Worm (Caenorhabditis elegans) whole organism, L2 larva: Measurements from ENCODE around the gene dsl-4.

Experiments used
- C34F6.9 ChIP-seq: fragments of 150-350 bp; optimal IDR thresholded peaks from 2 replicates; lab custom pipeline; 2014; ENCODE audit warnings: missing biosample characterization, missing genetic modification characterization
- R02D3.7 ChIP-seq: fragments of 150-350 bp; optimal IDR thresholded peaks from 2 replicates; lab custom pipeline; 2014; ENCODE audit warnings: missing biosample characterization, missing genetic modification characterization
- Y55F3AM.14 ChIP-seq: fragments of 200-800 bp; sonication (Bioruptor generic); optimal IDR thresholded peaks from 2 replicates; lab custom pipeline; 2018; ENCODE audit warnings: mild to moderate bottlenecking, missing genetic modification characterization, missing compliant biosample characterization
- ZK546.5 ChIP-seq: sonication (generic microtip); optimal IDR thresholded peaks from 2 replicates; lab custom pipeline; 2017; ENCODE audit warnings: missing biosample characterization, missing genetic modification characterization
- alr-1 ChIP-seq: fragments of 150-350 bp; optimal IDR thresholded peaks from 2 replicates; lab custom pipeline; 2014; ENCODE audit warnings: missing biosample characterization, missing genetic modification characterization
- aly-2 ChIP-seq: fragments of 150-350 bp; optimal IDR thresholded peaks from 2 replicates; lab custom pipeline; 2014; ENCODE audit warnings: missing biosample characterization, missing genetic modification characterization
- ama-1 ChIP-seq: fragments of 150-350 bp; optimal IDR thresholded peaks from 2 replicates; lab custom pipeline; 2018; ENCODE audit warnings: inconsistent platforms
- blmp-1 ChIP-seq: sonication (generic microtip); optimal IDR thresholded peaks from 2 replicates; lab custom pipeline; 2017; ENCODE audit warnings: missing genetic modification characterization, mild to moderate bottlenecking, missing compliant biosample characterization, antibody characterized with exemption, moderate library complexity; ENCODE audit not compliant: insufficient read depth
- ceh-16 ChIP-seq: fragments of 150-350 bp; optimal IDR thresholded peaks from 2 replicates; lab custom pipeline; 2014; ENCODE audit warnings: missing biosample characterization, missing genetic modification characterization
- ceh-82 ChIP-seq: fragments of 150-350 bp; optimal IDR thresholded peaks from 2 replicates; lab custom pipeline; 2014; ENCODE audit warnings: missing biosample characterization, missing genetic modification characterization
- crh-2 ChIP-seq: sonication (generic microtip); optimal IDR thresholded peaks from 2 replicates; lab custom pipeline; 2017; ENCODE audit warnings: missing biosample characterization, missing genetic modification characterization
- egl-27 ChIP-seq: sonication (generic microtip); optimal IDR thresholded peaks from 3 replicates; lab custom pipeline; 2017; ENCODE audit warnings: missing biosample characterization, missing genetic modification reagents, missing genetic modification characterization
- elt-1 ChIP-seq: fragments of 150-350 bp; optimal IDR thresholded peaks from 2 replicates; lab custom pipeline; 2014; ENCODE audit warnings: missing biosample characterization, missing genetic modification characterization
- elt-3 ChIP-seq: sonication (generic microtip); optimal IDR thresholded peaks from 2 replicates; lab custom pipeline; 2017; ENCODE audit warnings: missing biosample characterization, missing genetic modification characterization
- fos-1 ChIP-seq: fragments of 150-350 bp; optimal IDR thresholded peaks from 2 replicates; lab custom pipeline; 2014; ENCODE audit warnings: missing biosample characterization, missing genetic modification characterization
- gmeb-1 ChIP-seq: fragments of 150-350 bp; optimal IDR thresholded peaks from 2 replicates; lab custom pipeline; 2014; ENCODE audit warnings: missing biosample characterization, missing genetic modification characterization
- lin-11 ChIP-seq: fragments of 150-350 bp; sonication (generic microtip); optimal IDR thresholded peaks from 2 replicates; lab custom pipeline; 2014; ENCODE audit warnings: missing biosample characterization, missing genetic modification characterization, inconsistent platforms, mixed read lengths
- lin-13 ChIP-seq: fragments of 150-350 bp; optimal IDR thresholded peaks from 2 replicates; lab custom pipeline; 2014; ENCODE audit warnings: missing biosample characterization, missing genetic modification reagents, missing genetic modification characterization
- lin-39 ChIP-seq: fragments of 150-350 bp; optimal IDR thresholded peaks from 2 replicates; lab custom pipeline; 2014; ENCODE audit warnings: missing biosample characterization, missing genetic modification reagents, missing genetic modification characterization
- lsy-2 ChIP-seq, 2 experiments: fragments of 150-350 bp in 1 of 2; sonication (generic microtip) in 1 of 2; optimal IDR thresholded peaks; 2 replicates each; lab custom pipeline; 2014 to 2017; ENCODE audit warnings: missing biosample characterization in 2 of 2, missing genetic modification characterization in 2 of 2
- mab-5 ChIP-seq: fragments of 150-350 bp; optimal IDR thresholded peaks from 2 replicates; lab custom pipeline; 2014; ENCODE audit warnings: missing biosample characterization, missing genetic modification characterization
- mbf-1 ChIP-seq: sonication (generic microtip); optimal IDR thresholded peaks from 2 replicates; lab custom pipeline; 2017; ENCODE audit warnings: missing biosample characterization, missing genetic modification characterization
- mdl-1 ChIP-seq, 2 experiments: fragments of 150-350 bp in 1 of 2; sonication (generic microtip) in 1 of 2; optimal IDR thresholded peaks; 2 replicates each; lab custom pipeline; 2017; ENCODE audit warnings: missing biosample characterization in 2 of 2, missing genetic modification characterization in 2 of 2
- nhr-10 ChIP-seq: sonication (generic microtip); optimal IDR thresholded peaks from 2 replicates; lab custom pipeline; 2017; ENCODE audit warnings: missing biosample characterization, missing genetic modification characterization
- nhr-11 ChIP-seq: fragments of 150-350 bp; optimal IDR thresholded peaks from 2 replicates; lab custom pipeline; 2014; ENCODE audit warnings: missing biosample characterization, missing genetic modification characterization
- nhr-12 ChIP-seq: fragments of 150-350 bp; optimal IDR thresholded peaks from 2 replicates; lab custom pipeline; 2014; ENCODE audit warnings: missing biosample characterization, missing genetic modification characterization
- nhr-129 ChIP-seq: fragments of 150-350 bp; optimal IDR thresholded peaks from 2 replicates; lab custom pipeline; 2014; ENCODE audit warnings: missing biosample characterization, missing genetic modification characterization
- nhr-21 ChIP-seq: fragments of 150-350 bp; optimal IDR thresholded peaks from 2 replicates; lab custom pipeline; 2014; ENCODE audit warnings: missing biosample characterization, missing genetic modification characterization
- nhr-23 ChIP-seq: fragments of 150-350 bp; optimal IDR thresholded peaks from 2 replicates; lab custom pipeline; 2014; ENCODE audit warnings: missing biosample characterization, missing genetic modification reagents, missing genetic modification characterization
- nhr-237 ChIP-seq: fragments of 150-350 bp; optimal IDR thresholded peaks from 2 replicates; lab custom pipeline; 2014; ENCODE audit warnings: missing biosample characterization, missing genetic modification characterization
- nhr-25 ChIP-seq: fragments of 150-350 bp; sonication (generic microtip); optimal IDR thresholded peaks from 3 replicates; lab custom pipeline; 2014; ENCODE audit warnings: missing biosample characterization, missing genetic modification characterization
- nhr-6 ChIP-seq: fragments of 150-350 bp; optimal IDR thresholded peaks from 2 replicates; lab custom pipeline; 2014; ENCODE audit warnings: missing biosample characterization, missing genetic modification characterization
- nhr-77 ChIP-seq: fragments of 150-350 bp; optimal IDR thresholded peaks from 2 replicates; lab custom pipeline; 2014; ENCODE audit warnings: missing biosample characterization, missing genetic modification characterization
- peb-1 ChIP-seq: fragments of 150-350 bp; optimal IDR thresholded peaks from 2 replicates; lab custom pipeline; 2014; ENCODE audit warnings: missing biosample characterization, missing genetic modification characterization
- sem-4 ChIP-seq: fragments of 150-350 bp; optimal IDR thresholded peaks from 2 replicates; lab custom pipeline; 2014; ENCODE audit warnings: missing biosample characterization, missing genetic modification reagents, missing genetic modification characterization
- skn-1 ChIP-seq: sonication (generic microtip); optimal IDR thresholded peaks from 2 replicates; lab custom pipeline; 2017; ENCODE audit warnings: missing biosample characterization, missing genetic modification characterization
- sma-3 ChIP-seq: sonication (generic microtip); optimal IDR thresholded peaks from 2 replicates; lab custom pipeline; 2016; ENCODE audit warnings: missing genetic modification reagents, missing genetic modification characterization, missing compliant biosample characterization
- sma-9 ChIP-seq, 2 experiments: fragments of 150-350 bp in 1 of 2; sonication (generic microtip) in 1 of 2; optimal IDR thresholded peaks; 2 replicates each; lab custom pipeline; 2014 to 2016; ENCODE audit warnings: missing genetic modification characterization in 2 of 2, mild to moderate bottlenecking in 1 of 2, missing biosample characterization in 1 of 2, missing compliant biosample characterization in 1 of 2, missing genetic modification reagents in 1 of 2, moderate library complexity in 1 of 2
- snpc-4 ChIP-seq: fragments of 150-350 bp; optimal IDR thresholded peaks from 2 replicates; lab custom pipeline; 2014; ENCODE audit warnings: missing biosample characterization, missing genetic modification characterization
- unc-39 ChIP-seq: fragments of 150-350 bp; optimal IDR thresholded peaks from 2 replicates; lab custom pipeline; 2014; ENCODE audit warnings: missing biosample characterization, missing genetic modification characterization
- unc-55 ChIP-seq: fragments of 150-350 bp; sonication (generic microtip); optimal IDR thresholded peaks from 3 replicates; lab custom pipeline; 2014; ENCODE audit warnings: missing biosample characterization, missing genetic modification reagents, missing genetic modification characterization
- unc-62 ChIP-seq: fragments of 150-350 bp; optimal IDR thresholded peaks from 2 replicates; lab custom pipeline; 2014; ENCODE audit warnings: missing biosample characterization, missing genetic modification reagents, missing genetic modification characterization
- zag-1 ChIP-seq: fragments of 150-350 bp; optimal IDR thresholded peaks from 2 replicates; lab custom pipeline; 2014; ENCODE audit warnings: missing biosample characterization, missing genetic modification characterization
- ztf-1 ChIP-seq: fragments of 200-800 bp; sonication (Bioruptor generic); conservative IDR thresholded peaks from 2 replicates; pipeline ENCODE4 v1.3.6; 2022; ENCODE audit warnings: missing genetic modification characterization, missing compliant biosample characterization
- ztf-11 ChIP-seq: sonication (generic microtip); optimal IDR thresholded peaks from 2 replicates; lab custom pipeline; 2017; ENCODE audit warnings: missing biosample characterization, missing genetic modification characterization
- ztf-4 ChIP-seq: fragments of 150-350 bp; optimal IDR thresholded peaks from 2 replicates; lab custom pipeline; 2014; ENCODE audit warnings: missing biosample characterization, missing genetic modification characterization

Gene dsl-4

DNA sequence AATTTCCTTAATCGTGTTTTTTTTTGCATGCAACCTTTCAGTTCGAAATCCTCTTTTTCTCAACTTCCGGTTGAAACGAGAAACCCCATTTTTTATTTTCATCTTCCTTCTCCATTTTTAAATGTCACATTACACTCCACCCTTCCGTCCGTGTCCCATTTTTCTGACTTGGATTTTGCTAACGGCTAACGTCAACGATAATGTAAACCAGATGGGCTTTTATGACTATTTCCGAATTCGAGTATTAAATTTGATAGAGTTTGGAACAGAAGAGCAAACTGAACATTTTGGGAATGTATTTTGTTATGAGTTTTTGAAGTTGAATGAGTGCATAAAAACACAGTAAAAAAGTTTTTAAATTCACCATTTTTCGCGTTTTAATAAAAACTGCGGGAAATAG is 34.5 kb upstream of the dsl-4 start:
- TF ChIP-seq alr-1 (tag; lab: Kevin White, UChicago): no peak
- TF ChIP-seq nhr-129: no peak
- no peak for TF ChIP-seq nhr-12 (tag; lab: Kevin White, UChicago)
- TF ChIP-seq ztf-1: no peak
- no peak for TF ChIP-seq elt-1 (tag; lab: Kevin White, UChicago)
- TF ChIP-seq nhr-6: no peak
- TF ChIP-seq sem-4 (tag; lab: Kevin White, UChicago): no peak
- TF ChIP-seq unc-39 (tag; lab: Kevin White, UChicago): no peak
- TF ChIP-seq unc-55 (GFP tag; lab: Kevin White, UChicago): no peak
- no peak for TF ChIP-seq gmeb-1 (tag; lab: Kevin White, UChicago)
- no peak for TF ChIP-seq ceh-82
- no peak for TF ChIP-seq mab-5 (tag; lab: Kevin White, UChicago)
- no peak for TF ChIP-seq R02D3.7 (tag; lab: Kevin White, UChicago)
- no peak for TF ChIP-seq fos-1 (tag; lab: Kevin White, UChicago)
- TF ChIP-seq nhr-21 (tag; lab: Kevin White, UChicago): no peak
- no peak for TF ChIP-seq egl-27 (tag; lab: Kevin White, UChicago)

DNA sequence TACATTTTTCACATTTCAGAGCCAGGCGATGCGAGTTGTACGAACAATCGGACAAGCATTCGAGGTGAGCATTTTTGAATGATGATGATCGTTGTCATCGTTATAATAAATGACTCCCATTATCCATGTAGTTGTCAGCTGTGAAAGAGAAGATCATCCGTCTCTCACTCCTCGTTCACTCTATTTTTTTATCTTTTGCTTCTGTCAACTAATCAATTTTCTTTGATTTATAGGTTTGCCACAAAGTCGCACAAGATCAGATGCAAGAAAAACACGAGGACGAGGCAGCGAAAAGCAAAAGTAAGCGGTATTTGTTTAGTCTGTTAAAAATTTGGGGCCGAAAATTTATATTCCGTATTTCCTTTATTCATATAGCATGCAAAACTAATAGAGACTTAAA is 33.7 kb upstream of the dsl-4 start:
- TF ChIP-seq aly-2 (no peak), sma-9 (GFP tag; optimal IDR thresholded peaks at IDR 0.05; lab: Kevin White, UChicago) (peak; percentile 42), sma-9 (tag; optimal IDR thresholded peaks at IDR 0.05; lab: Kevin White, UChicago) (no peak), lin-13 (GFP tag; lab: Kevin White, UChicago) (no peak), ceh-16 (tag; lab: Kevin White, UChicago) (no peak), nhr-21 (tag; lab: Kevin White, UChicago) (no peak), sma-3 (no peak), C34F6.9 (tag; lab: Kevin White, UChicago) (peak; percentile 14), ztf-4 (tag; lab: Kevin White, UChicago) (no peak), ZK546.5 (tag; lab: Kevin White, UChicago) (no peak), nhr-12 (tag; lab: Kevin White, UChicago) (no peak), alr-1 (tag; lab: Kevin White, UChicago) (no peak), sem-4 (tag; lab: Kevin White, UChicago) (no peak), skn-1 (tag; lab: Kevin White, UChicago) (no peak), unc-62 (no peak), mab-5 (tag; lab: Kevin White, UChicago) (peak; percentile 52), nhr-25 (no peak), unc-55 (GFP tag; lab: Kevin White, UChicago) (no peak), Y55F3AM.14 (GFP tag; lab: Kevin White, UChicago) (no peak), nhr-77 (tag; lab: Kevin White, UChicago) (no peak), nhr-23 (tag; lab: Kevin White, UChicago) (no peak), lsy-2 (tag; optimal IDR thresholded peaks at IDR 0.05; lab: Kevin White, UChicago) (peak in 1 of 2 experiments; percentile 23), nhr-10 (tag; lab: Kevin White, UChicago) (no peak), mbf-1 (tag; lab: Kevin White, UChicago) (no peak), mdl-1 (tag; optimal IDR thresholded peaks at IDR 0.05; lab: Kevin White, UChicago) (no peak), nhr-237 (tag; lab: Kevin White, UChicago) (no peak), lin-39 (tag; lab: Kevin White, UChicago) (no peak), snpc-4 (tag; lab: Kevin White, UChicago) (no peak), gmeb-1 (tag; lab: Kevin White, UChicago) (no peak), crh-2 (no peak), nhr-129 (peak; percentile 15), lin-11 (no peak)

DNA sequence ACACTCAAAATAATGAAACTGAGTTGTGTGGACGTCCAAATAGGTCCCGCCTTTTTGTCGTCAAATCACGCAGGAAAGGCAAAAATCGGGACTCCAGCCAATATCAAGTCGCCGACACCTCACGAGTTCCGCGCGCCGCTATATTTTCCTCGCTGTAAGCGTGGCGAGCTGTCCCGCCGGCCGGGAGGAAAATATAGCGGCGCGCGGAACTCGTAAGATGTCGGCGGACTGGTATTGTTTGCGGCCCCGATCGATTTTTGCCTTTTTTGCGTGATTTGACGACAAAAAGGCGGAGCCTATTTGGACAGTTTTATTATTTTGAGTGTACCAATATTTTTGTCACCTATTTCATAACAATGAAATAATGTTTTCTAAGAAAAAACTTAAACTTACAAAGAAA is 27.4 kb upstream of the dsl-4 start:
- peak; percentile 4 for TF ChIP-seq snpc-4 (tag; lab: Kevin White, UChicago)
- no peak for TF ChIP-seq lin-13 (GFP tag; lab: Kevin White, UChicago)

DNA sequence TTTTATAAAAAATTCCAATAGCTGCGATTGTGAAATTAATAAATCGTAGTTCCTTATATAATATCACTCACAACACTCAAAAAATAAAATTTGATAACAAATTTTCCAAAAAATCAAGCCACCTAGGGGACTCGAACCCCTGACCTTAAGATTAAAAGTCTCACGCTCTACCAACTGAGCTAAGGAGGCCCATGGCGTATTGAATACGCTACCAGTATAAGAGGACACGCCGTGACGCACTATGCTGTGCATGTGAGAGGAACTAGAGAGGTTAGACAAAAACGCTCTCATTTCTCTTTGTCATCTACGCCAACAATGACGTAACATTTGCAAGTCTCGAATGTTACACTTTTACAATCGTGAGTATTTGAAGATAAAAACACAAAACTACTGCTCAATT is 26.4 kb upstream of the dsl-4 start:
- TF ChIP-seq ztf-4 (tag; lab: Kevin White, UChicago) (peak; percentile 93), sma-9 (GFP tag; optimal IDR thresholded peaks at IDR 0.05; lab: Kevin White, UChicago) (peak; percentile 94), sma-9 (tag; optimal IDR thresholded peaks at IDR 0.05; lab: Kevin White, UChicago) (no peak), ZK546.5 (tag; lab: Kevin White, UChicago) (no peak), C34F6.9 (tag; lab: Kevin White, UChicago) (peak; percentile 84), zag-1 (peak; percentile 81), peb-1 (tag; lab: Kevin White, UChicago) (no peak), sem-4 (tag; lab: Kevin White, UChicago) (peak; percentile 79), nhr-10 (tag; lab: Kevin White, UChicago) (peak; percentile 8), unc-55 (GFP tag; lab: Kevin White, UChicago) (peak; percentile 95), lsy-2 (tag; optimal IDR thresholded peaks at IDR 0.05; lab: Kevin White, UChicago) (peak; percentile 79 to 86), ztf-1 (no peak), blmp-1 (peak; percentile 5), alr-1 (tag; lab: Kevin White, UChicago) (no peak), lin-11 (peak; percentile 64), elt-1 (tag; lab: Kevin White, UChicago) (no peak), ama-1 (lab: Kevin White, UChicago) (peak; percentile 76), mab-5 (tag; lab: Kevin White, UChicago) (peak; percentile 78), nhr-25 (peak; percentile 78), ztf-11 (tag; lab: Kevin White, UChicago) (no peak), nhr-11 (tag; lab: Kevin White, UChicago) (peak; percentile 57), R02D3.7 (tag; lab: Kevin White, UChicago) (peak; percentile 0), nhr-6 (peak; percentile 83), elt-3 (tag; lab: Kevin White, UChicago) (no peak)
